Fruit fly (Drosophila melanogaster): ENCODE results near the gene Mcm5.

dm6 chr3R:10751061-10751460, 37.3 kb upstream of the Mcm5 start, which contains the start of gene TkR86C:
- TF ChIP-seq ttk (optimal IDR thresholded peaks at IDR 0.05) (no peak), psq (optimal IDR thresholded peaks at IDR 0.05) (no peak), h (optimal IDR thresholded peaks at IDR 0.05) (no peak), Myc (optimal IDR thresholded peaks at IDR 0.05) (no peak), Sin3A (optimal IDR thresholded peaks at IDR 0.05) (no peak), insv (optimal IDR thresholded peaks at IDR 0.05) (no peak)

Data from Kc167 (cell line).